Fruit fly (Drosophila melanogaster) whole organism: ENCODE data around the gene CG46270.

Source experiments
- CG8478 ChIP-seq: fragments of >200 bp; optimal IDR thresholded peaks from 2 replicates; lab custom pipeline; 2018; ENCODE audit warnings: inconsistent platforms
- EcR ChIP-seq, 2 experiments: fragments of >200 bp; optimal IDR thresholded peaks; 2 replicates each; lab custom pipeline; 2017; ENCODE audit warnings: missing biosample characterization in 2 of 2, missing genetic modification characterization in 2 of 2, missing genetic modification reagents in 2 of 2
- pan ChIP-seq: fragments of >200 bp; optimal IDR thresholded peaks from 2 replicates; lab custom pipeline; 2017
- psq ChIP-seq: fragments of >200 bp; optimal IDR thresholded peaks from 2 replicates; lab custom pipeline; 2017
- usp ChIP-seq: fragments of >200 bp; optimal IDR thresholded peaks from 2 replicates; lab custom pipeline; 2017; ENCODE audit warnings: missing biosample characterization, missing genetic modification characterization, mixed read lengths

DNA sequence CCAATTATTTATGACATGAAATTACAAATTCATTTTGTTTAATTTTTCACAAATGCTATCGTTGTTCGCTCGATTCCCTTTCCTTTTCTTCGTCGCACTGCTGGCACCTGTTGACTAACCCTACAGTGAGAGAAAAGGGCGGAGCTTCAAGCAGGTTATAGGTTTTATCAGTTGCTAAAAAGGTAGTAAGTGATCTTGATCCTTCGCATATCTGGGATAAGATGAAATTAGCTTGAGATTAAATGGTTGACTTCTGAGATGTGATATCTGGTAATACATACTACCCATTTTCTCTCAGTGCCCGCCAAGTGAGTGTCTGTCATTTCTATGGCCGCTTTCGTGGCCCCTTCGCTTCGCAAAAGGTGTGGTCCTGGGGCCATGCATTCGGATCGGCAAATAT is 40.0 kb upstream of the CG46270 start:
- TF ChIP-seq pan (lab: Kevin White, UChicago) (no peak), CG8478 (lab: Kevin White, UChicago) (no peak), EcR (GFP tag; optimal IDR thresholded peaks at IDR 0.05; lab: Kevin White, UChicago) (no peak), usp (GFP tag; lab: Kevin White, UChicago) (no peak), psq (no peak)
